Fruit fly (Drosophila melanogaster): ENCODE measurements around the gene CG7194.
A peak's percentile ranks its signal among the peaks of the same experiment; 100 is the strongest.

CG7194 gene

dm6 chr3L:8315141-8315816 is 11.4 kb upstream of the CG7194 start, which contains the start of gene Cpsf6:
TSS of gene Cpsf6 (minus strand) at chr3L:8315502.
- TF ChIP-seq Jra (GFP tag; optimal IDR thresholded peaks at IDR 0.05), result peak; percentile 28
- TF ChIP-seq Dfd (GFP tag; optimal IDR thresholded peaks at IDR 0.05), result no peak
- TF ChIP-seq Hnf4 (GFP tag; optimal IDR thresholded peaks at IDR 0.05), result peak; percentile 46
- TF ChIP-seq usp (GFP tag; optimal IDR thresholded peaks at IDR 0.05), result no peak
- no peak for TF ChIP-seq Dif (GFP tag; optimal IDR thresholded peaks at IDR 0.05; ENCODE audit: partially characterized antibody)
- TF ChIP-seq Hr83 (GFP tag; optimal IDR thresholded peaks at IDR 0.05; ENCODE audit: poor library complexity, severe bottlenecking), result no peak
- TF ChIP-seq brk (GFP tag; optimal IDR thresholded peaks at IDR 0.05), result peak; percentile 68
- TF ChIP-seq Abd-B (GFP tag; optimal IDR thresholded peaks at IDR 0.05), result no peak
- no peak for TF ChIP-seq lola (GFP tag; optimal IDR thresholded peaks at IDR 0.05)
- no peak for TF ChIP-seq CG32264 (GFP tag; optimal IDR thresholded peaks at IDR 0.05)
- TF ChIP-seq foxo (GFP tag; optimal IDR thresholded peaks at IDR 0.05), result peak in 1 of 2 experiments; percentile 24
- TF ChIP-seq ey (GFP tag; optimal IDR thresholded peaks at IDR 0.05), result peak; percentile 18
- peak; percentile 50 for TF ChIP-seq sv (GFP tag; optimal IDR thresholded peaks at IDR 0.05)
- peak; percentile 10 for TF ChIP-seq rgr (GFP tag; optimal IDR thresholded peaks at IDR 0.05)
- peak; percentile 40 for TF ChIP-seq h (GFP tag; optimal IDR thresholded peaks at IDR 0.05)
- TF ChIP-seq Rel (GFP tag; optimal IDR thresholded peaks at IDR 0.05), result no peak
- no peak for TF ChIP-seq Rel (tag; optimal IDR thresholded peaks at IDR 0.05)
- no peak for TF ChIP-seq psq (GFP tag; optimal IDR thresholded peaks at IDR 0.05)
- TF ChIP-seq N (GFP tag; optimal IDR thresholded peaks at IDR 0.05), result peak; percentile 14
- TF ChIP-seq woc (GFP tag; optimal IDR thresholded peaks at IDR 0.05), result no peak
- TF ChIP-seq sage (GFP tag; optimal IDR thresholded peaks at IDR 0.05), result no peak
- TF ChIP-seq CG9705 (GFP tag; optimal IDR thresholded peaks at IDR 0.05), result peak; percentile 30
- no peak for TF ChIP-seq pan (optimal IDR thresholded peaks at IDR 0.05)
- TF ChIP-seq tai (GFP tag; optimal IDR thresholded peaks at IDR 0.05), result no peak
- no peak for TF ChIP-seq Hr78 (GFP tag; optimal IDR thresholded peaks at IDR 0.05)
- peak; percentile 9 for TF ChIP-seq Sp1 (GFP tag; optimal IDR thresholded peaks at IDR 0.05)
- TF ChIP-seq dl (GFP tag; optimal IDR thresholded peaks at IDR 0.05; ENCODE audit: insufficient read depth in 1 of 2, partially characterized antibody in 2 of 2), result no peak
- no peak for TF ChIP-seq Myc (optimal IDR thresholded peaks at IDR 0.05)
- no peak for TF ChIP-seq Mio (GFP tag; optimal IDR thresholded peaks at IDR 0.05)
- peak; percentile 62 for TF ChIP-seq HLH106 (tag; optimal IDR thresholded peaks at IDR 0.05)
- no peak for TF ChIP-seq dsf (GFP tag; optimal IDR thresholded peaks at IDR 0.05; ENCODE audit: borderline replicate concordance)
- TF ChIP-seq CrebA (GFP tag; optimal IDR thresholded peaks at IDR 0.05; ENCODE audit: borderline replicate concordance), result no peak
- TF ChIP-seq fru (GFP tag; optimal IDR thresholded peaks at IDR 0.05), result no peak
- peak; percentile 21 for TF ChIP-seq br (GFP tag; optimal IDR thresholded peaks at IDR 0.05)
- no peak for TF ChIP-seq Vsx2 (GFP tag; optimal IDR thresholded peaks at IDR 0.05; ENCODE audit: partially characterized antibody)
- TF ChIP-seq jim (GFP tag; optimal IDR thresholded peaks at IDR 0.05), result peak; percentile 86
- no peak for TF ChIP-seq OdsH (GFP tag; optimal IDR thresholded peaks at IDR 0.05)
- no peak for TF ChIP-seq dmrt93B (GFP tag; optimal IDR thresholded peaks at IDR 0.05)
- no peak for TF ChIP-seq GATAd (GFP tag; optimal IDR thresholded peaks at IDR 0.05)

dm6 chr3L:8314788-8315140 is 10.9 kb upstream of the CG7194 start:
- TF ChIP-seq Hr83 (GFP tag; optimal IDR thresholded peaks at IDR 0.05; ENCODE audit: poor library complexity, severe bottlenecking) (no peak), foxo (GFP tag; optimal IDR thresholded peaks at IDR 0.05) (peak in 1 of 2 experiments; percentile 0), rgr (GFP tag; optimal IDR thresholded peaks at IDR 0.05) (peak; percentile 24), OdsH (GFP tag; optimal IDR thresholded peaks at IDR 0.05) (peak; percentile 0), woc (GFP tag; optimal IDR thresholded peaks at IDR 0.05) (peak; percentile 14), dmrt93B (GFP tag; optimal IDR thresholded peaks at IDR 0.05) (no peak), ey (GFP tag; optimal IDR thresholded peaks at IDR 0.05) (peak; percentile 1), psq (GFP tag; optimal IDR thresholded peaks at IDR 0.05) (peak; percentile 14)
